Worm (Caenorhabditis elegans) whole organism, L1 larva: ENCODE data around the gene T14B4.1.
A peak's percentile ranks its signal among the peaks of the same experiment; 100 is the strongest.

Source experiments
- C16A3.4 ChIP-seq: fragments of 150-350 bp; optimal IDR thresholded peaks from 2 replicates; lab custom pipeline; 2014; ENCODE audit warnings: missing biosample characterization, missing genetic modification characterization
- F16B12.6 ChIP-seq: fragments of 150-350 bp; optimal IDR thresholded peaks from 2 replicates; lab custom pipeline; 2014; ENCODE audit warnings: missing biosample characterization, missing genetic modification characterization
- aha-1 ChIP-seq: fragments of 150-350 bp; optimal IDR thresholded peaks from 2 replicates; lab custom pipeline; 2014; ENCODE audit warnings: missing biosample characterization, missing genetic modification characterization
- alr-1 ChIP-seq: fragments of 200-800 bp; sonication (Bioruptor generic); optimal IDR thresholded peaks from 2 replicates; lab custom pipeline; 2018; ENCODE audit warnings: borderline replicate concordance, mild to moderate bottlenecking, missing genetic modification characterization, missing compliant biosample characterization
- aly-2 ChIP-seq: fragments of 150-350 bp; optimal IDR thresholded peaks from 2 replicates; lab custom pipeline; 2014; ENCODE audit warnings: missing biosample characterization, missing genetic modification characterization
- ama-1 ChIP-seq: fragments of 150-350 bp; optimal IDR thresholded peaks from 2 replicates; lab custom pipeline; 2014
- blmp-1 ChIP-seq: fragments of 150-350 bp; optimal IDR thresholded peaks from 2 replicates; lab custom pipeline; 2014; ENCODE audit warnings: missing biosample characterization, missing genetic modification characterization
- ceh-63 ChIP-seq: fragments of 200-800 bp; sonication (Bioruptor generic); optimal IDR thresholded peaks from 2 replicates; lab custom pipeline; 2018; ENCODE audit warnings: mild to moderate bottlenecking, missing genetic modification characterization, missing compliant biosample characterization
- ceh-8 ChIP-seq: fragments of 200-800 bp; sonication (Bioruptor generic); optimal IDR thresholded peaks from 2 replicates; lab custom pipeline; 2018; ENCODE audit warnings: mild to moderate bottlenecking, missing genetic modification characterization, moderate library complexity, missing compliant biosample characterization
- ceh-82 ChIP-seq, 3 experiments: fragments of 150-350 bp in 1 of 3; sonication (generic microtip) in 2 of 3; optimal IDR thresholded peaks; 2 replicates each; lab custom pipeline; 2014 to 2017; ENCODE audit warnings: missing biosample characterization in 3 of 3, missing genetic modification characterization in 3 of 3
- ces-1 ChIP-seq: fragments of 150-350 bp; optimal IDR thresholded peaks from 2 replicates; lab custom pipeline; 2014; ENCODE audit warnings: missing biosample characterization, missing genetic modification reagents, missing genetic modification characterization
- dpl-1 ChIP-seq, 3 experiments: fragments of 150-350 bp in 2 of 3; sonication (generic microtip) in 1 of 3; optimal IDR thresholded peaks; 2 replicates each; lab custom pipeline; 2014 to 2017; ENCODE audit warnings: missing biosample characterization in 3 of 3, missing genetic modification characterization in 3 of 3, missing genetic modification reagents in 3 of 3
- egl-13 ChIP-seq: sonication (generic microtip); optimal IDR thresholded peaks from 2 replicates; lab custom pipeline; 2016; ENCODE audit warnings: missing genotype, missing genetic modification reagents, missing genetic modification characterization, missing compliant biosample characterization
- egl-27 ChIP-seq, 2 experiments: fragments of 150-350 bp in 1 of 2; sonication (generic microtip); optimal IDR thresholded peaks; 3 replicates each; lab custom pipeline; 2017 to 2018; ENCODE audit warnings: missing biosample characterization in 2 of 2, missing genetic modification characterization in 2 of 2, missing genetic modification reagents in 2 of 2
- elt-2 ChIP-seq: sonication (generic microtip); optimal IDR thresholded peaks from 2 replicates; lab custom pipeline; 2016; ENCODE audit warnings: missing genetic modification characterization, mild to moderate bottlenecking, inconsistent platforms, missing compliant biosample characterization, missing genetic modification reagents
- elt-3 ChIP-seq, 6 experiments: fragments of 150-350 bp in 1 of 6; sonication (generic microtip); optimal IDR thresholded peaks; 2 replicates each; lab custom pipeline; 2017 to 2018; ENCODE audit warnings: missing biosample characterization in 6 of 6, missing genetic modification characterization in 6 of 6, inconsistent platforms in 1 of 6
- ets-5 ChIP-seq: fragments of 200-800 bp; sonication (Bioruptor generic); IDR thresholded peaks from 2 replicates; pipeline ENCODE4 v1.3.6; 2022; ENCODE audit warnings: missing genetic modification characterization, missing compliant biosample characterization
- fkh-10 ChIP-seq: sonication (generic microtip); optimal IDR thresholded peaks from 2 replicates; lab custom pipeline; 2017; ENCODE audit warnings: missing biosample characterization, missing genetic modification reagents, missing genetic modification characterization
- fkh-8 ChIP-seq: sonication (generic microtip); optimal IDR thresholded peaks from 2 replicates; lab custom pipeline; 2016; ENCODE audit warnings: mild to moderate bottlenecking, missing genetic modification characterization, missing compliant biosample characterization
- irx-1 ChIP-seq: sonication (generic microtip); optimal IDR thresholded peaks from 2 replicates; lab custom pipeline; 2016; ENCODE audit warnings: missing genetic modification characterization, missing compliant biosample characterization
- isw-1 ChIP-seq: fragments of 200-800 bp; sonication (Bioruptor generic); IDR thresholded peaks from 2 replicates; pipeline ENCODE4 v1.3.6; 2022; ENCODE audit warnings: missing genetic modification characterization, missing compliant biosample characterization
- jun-1 ChIP-seq: fragments of 150-350 bp; optimal IDR thresholded peaks from 2 replicates; lab custom pipeline; 2014; ENCODE audit warnings: missing biosample characterization, missing genetic modification reagents, missing genetic modification characterization
- lin-14 ChIP-seq: fragments of 200-800 bp; sonication (Bioruptor generic); optimal IDR thresholded peaks from 2 replicates; lab custom pipeline; 2018; ENCODE audit warnings: mild to moderate bottlenecking, missing genetic modification characterization, moderate library complexity, missing compliant biosample characterization
- lin-15B ChIP-seq: fragments of 150-350 bp; sonication (generic microtip); optimal IDR thresholded peaks from 3 replicates; lab custom pipeline; 2014; ENCODE audit warnings: missing biosample characterization, missing genetic modification characterization
- lin-35 ChIP-seq, 2 experiments: fragments of 150-350 bp; optimal IDR thresholded peaks; 2 replicates each; lab custom pipeline; 2014; ENCODE audit warnings: missing biosample characterization in 2 of 2, missing genetic modification characterization in 2 of 2, missing genetic modification reagents in 2 of 2
- lin-39 ChIP-seq: fragments of 150-350 bp; optimal IDR thresholded peaks from 2 replicates; lab custom pipeline; 2014; ENCODE audit warnings: missing biosample characterization, missing genetic modification reagents, missing genetic modification characterization
- lir-3 ChIP-seq: sonication (generic microtip); optimal IDR thresholded peaks from 2 replicates; lab custom pipeline; 2016; ENCODE audit warnings: mild to moderate bottlenecking, missing genetic modification characterization, moderate library complexity, missing compliant biosample characterization; ENCODE audit not compliant: poor library complexity
- lsy-2 ChIP-seq, 2 experiments: fragments of 150-350 bp; optimal IDR thresholded peaks; 2 replicates each; lab custom pipeline; 2014; ENCODE audit warnings: missing biosample characterization in 2 of 2, missing genetic modification characterization in 2 of 2
- mep-1 ChIP-seq: fragments of 150-350 bp; optimal IDR thresholded peaks from 2 replicates; lab custom pipeline; 2014; ENCODE audit warnings: missing biosample characterization, missing genetic modification characterization
- nhr-12 ChIP-seq: sonication (generic microtip); optimal IDR thresholded peaks from 2 replicates; lab custom pipeline; 2017; ENCODE audit warnings: missing biosample characterization, missing genetic modification characterization
- nhr-19 ChIP-seq: fragments of 200-800 bp; sonication (Bioruptor generic); conservative IDR thresholded peaks from 2 replicates; pipeline ENCODE4 v1.3.6; 2022; ENCODE audit warnings: missing genetic modification characterization, missing compliant biosample characterization
- nhr-20 ChIP-seq: sonication (generic microtip); optimal IDR thresholded peaks from 2 replicates; lab custom pipeline; 2016; ENCODE audit warnings: mild to moderate bottlenecking, missing genetic modification characterization, missing compliant biosample characterization
- nhr-47 ChIP-seq: sonication (generic microtip); optimal IDR thresholded peaks from 2 replicates; lab custom pipeline; 2016; ENCODE audit warnings: mild to moderate bottlenecking, missing genetic modification characterization, moderate library complexity, missing compliant biosample characterization
- nhr-76 ChIP-seq: sonication (generic microtip); optimal IDR thresholded peaks from 2 replicates; lab custom pipeline; 2017; ENCODE audit warnings: missing biosample characterization, missing genetic modification characterization
- nhr-77 ChIP-seq: fragments of 150-350 bp; optimal IDR thresholded peaks from 2 replicates; lab custom pipeline; 2014; ENCODE audit warnings: missing biosample characterization, missing genetic modification characterization
- nhr-85 ChIP-seq: sonication (generic microtip); peaks from one replicate; lab custom pipeline; 2016; ENCODE audit warnings: missing genetic modification characterization, inconsistent platforms, missing compliant biosample characterization
- pax-3 ChIP-seq: fragments of 200-800 bp; sonication (Bioruptor generic); optimal IDR thresholded peaks from 2 replicates; lab custom pipeline; 2018; ENCODE audit warnings: mild to moderate bottlenecking, missing genetic modification characterization, moderate library complexity, missing compliant biosample characterization
- pqm-1 ChIP-seq: sonication (generic microtip); optimal IDR thresholded peaks from 3 replicates; lab custom pipeline; 2017; ENCODE audit warnings: missing biosample characterization, missing genetic modification characterization
- rnt-1 ChIP-seq: sonication (generic microtip); optimal IDR thresholded peaks from 2 replicates; lab custom pipeline; 2016; ENCODE audit warnings: mild to moderate bottlenecking, missing genetic modification characterization, moderate library complexity, missing compliant biosample characterization
- snpc-4 ChIP-seq: fragments of 150-350 bp; optimal IDR thresholded peaks from 2 replicates; lab custom pipeline; 2014; ENCODE audit warnings: missing biosample characterization, missing genetic modification characterization
- snu-23 ChIP-seq: sonication (generic microtip); optimal IDR thresholded peaks from 2 replicates; lab custom pipeline; 2016; ENCODE audit warnings: missing genetic modification characterization, missing compliant biosample characterization
- swsn-7 ChIP-seq: sonication (generic microtip); optimal IDR thresholded peaks from 2 replicates; lab custom pipeline; 2016; ENCODE audit warnings: missing genetic modification characterization, missing compliant biosample characterization
- unc-86 ChIP-seq: sonication (generic microtip); optimal IDR thresholded peaks from 2 replicates; lab custom pipeline; 2016; ENCODE audit warnings: missing genetic modification characterization, missing compliant biosample characterization
- unc-98 ChIP-seq: fragments of 200-800 bp; sonication (Bioruptor generic); IDR thresholded peaks from 2 replicates; pipeline ENCODE4 v1.3.6; 2022; ENCODE audit warnings: missing genetic modification characterization, missing compliant biosample characterization
- xbp-1 ChIP-seq: sonication (generic microtip); optimal IDR thresholded peaks from 2 replicates; lab custom pipeline; 2016; ENCODE audit warnings: missing genetic modification characterization, missing compliant biosample characterization
- zag-1 ChIP-seq: fragments of 150-350 bp; optimal IDR thresholded peaks from 2 replicates; lab custom pipeline; 2014; ENCODE audit warnings: missing biosample characterization, missing genetic modification characterization
- zip-4 ChIP-seq: fragments of 200-800 bp; sonication (Bioruptor generic); optimal IDR thresholded peaks from 2 replicates; lab custom pipeline; 2018; ENCODE audit warnings: mild to moderate bottlenecking, missing genetic modification characterization, moderate library complexity, missing compliant biosample characterization
- ztf-4 ChIP-seq: fragments of 150-350 bp; optimal IDR thresholded peaks from 2 replicates; lab custom pipeline; 2014; ENCODE audit warnings: missing biosample characterization, missing genetic modification characterization

T14B4.1 gene

DNA sequence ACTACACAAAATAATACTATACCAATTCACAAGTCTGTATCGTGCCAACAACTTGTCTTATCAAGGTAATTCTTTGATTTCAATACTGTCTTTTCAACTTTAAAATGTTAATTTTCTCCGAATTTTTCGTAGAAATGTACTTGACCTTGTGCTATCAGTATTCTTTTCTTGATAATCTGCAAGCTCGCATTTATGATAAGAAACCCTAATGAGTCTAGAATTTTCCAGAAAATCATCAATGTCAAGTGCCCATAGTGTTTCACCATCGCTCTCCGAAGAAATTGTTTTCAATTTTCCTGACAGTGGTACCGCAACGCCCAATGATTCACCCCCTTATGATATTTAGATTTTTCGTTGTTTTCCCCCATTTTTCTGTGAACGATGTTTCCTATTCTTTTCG, 44.5 kb downstream of the T14B4.1 start:
- TF ChIP-seq lsy-2 (tag; optimal IDR thresholded peaks at IDR 0.05; lab: Kevin White, UChicago), result no peak
- no peak for TF ChIP-seq rnt-1 (tag; lab: Kevin White, UChicago)
- TF ChIP-seq elt-2 (tag; lab: Kevin White, UChicago), result peak; percentile 81
- TF ChIP-seq pqm-1 (tag; lab: Kevin White, UChicago), result peak; percentile 64

ce11 chrII:6781983-6782382, 45.3 kb downstream of the T14B4.1 start:
- TF ChIP-seq zag-1 (tag; lab: Kevin White, UChicago) (no peak), ztf-4 (tag; lab: Kevin White, UChicago) (no peak), fkh-8 (tag; lab: Kevin White, UChicago) (no peak), pax-3 (tag; lab: Kevin White, UChicago) (no peak)

DNA sequence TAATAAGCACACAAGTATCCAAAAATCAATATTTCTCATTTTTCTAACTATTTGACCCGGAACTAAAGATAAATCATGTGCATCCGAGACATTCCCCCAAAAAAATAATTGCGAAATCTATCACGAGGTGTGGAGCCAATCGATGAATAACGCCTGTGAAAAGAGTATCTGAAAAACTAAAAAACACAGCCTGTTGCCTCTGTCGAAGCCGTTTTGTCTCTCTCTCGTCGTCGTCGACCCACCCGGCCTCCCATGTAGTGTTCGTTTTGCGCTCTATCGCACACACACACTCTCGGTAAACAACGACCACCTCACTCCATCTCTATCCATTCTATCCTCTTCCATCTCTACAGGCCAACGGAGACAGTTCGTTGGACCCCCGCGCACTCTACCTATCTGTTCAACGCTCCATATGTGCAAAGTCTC, 46.0 kb downstream of the T14B4.1 start:
- TF ChIP-seq mep-1 (tag; lab: Kevin White, UChicago) (peak; percentile 50), aly-2 (tag; lab: Kevin White, UChicago) (no peak), egl-13 (tag; lab: Kevin White, UChicago) (peak; percentile 56), jun-1 (tag; lab: Kevin White, UChicago) (peak; percentile 51), blmp-1 (tag; lab: Kevin White, UChicago) (no peak), zag-1 (tag; lab: Kevin White, UChicago) (no peak), dpl-1 (GFP tag; optimal IDR thresholded peaks at IDR 0.05; lab: Kevin White, UChicago) (peak; percentile 1 to 44 (median 30)), unc-98 (GFP tag; lab: Robert Waterston, UW) (no peak), C16A3.4 (tag; lab: Kevin White, UChicago) (peak; percentile 36), nhr-20 (peak; percentile 43), elt-3 (tag; optimal IDR thresholded peaks at IDR 0.05; lab: Kevin White, UChicago) (peak in 1 of 6 experiments; percentile 8), irx-1 (tag; lab: Kevin White, UChicago) (peak; percentile 16), lin-39 (peak; percentile 15), alr-1 (no peak), xbp-1 (peak; percentile 7), lin-15B (tag; lab: Kevin White, UChicago) (peak; percentile 48), lsy-2 (tag; optimal IDR thresholded peaks at IDR 0.05; lab: Kevin White, UChicago) (peak; percentile 49 to 75), snpc-4 (peak; percentile 40), lin-14 (peak; percentile 87), ceh-63 (GFP tag; lab: Kevin White, UChicago) (no peak), pax-3 (tag; lab: Kevin White, UChicago) (peak; percentile 70), lin-35 (GFP tag; optimal IDR thresholded peaks at IDR 0.05; lab: Kevin White, UChicago) (peak; percentile 32 to 60), ceh-8 (GFP tag; lab: Kevin White, UChicago) (no peak), nhr-85 (peak; percentile 20), nhr-76 (tag; lab: Kevin White, UChicago) (no peak), zip-4 (GFP tag; lab: Kevin White, UChicago) (peak; percentile 93), fkh-10 (GFP tag; lab: Kevin White, UChicago) (peak; percentile 1), nhr-12 (tag; lab: Kevin White, UChicago) (no peak), rnt-1 (tag; lab: Kevin White, UChicago) (peak; percentile 55), ztf-4 (tag; lab: Kevin White, UChicago) (peak; percentile 36), snu-23 (peak; percentile 58), nhr-47 (tag; lab: Kevin White, UChicago) (peak; percentile 65), ces-1 (GFP tag; lab: Kevin White, UChicago) (no peak), ama-1 (no peak), ceh-82 (tag; optimal IDR thresholded peaks at IDR 0.05; lab: Kevin White, UChicago) (peak in 1 of 3 experiments; percentile 61), fkh-8 (tag; lab: Kevin White, UChicago) (peak; percentile 84), F16B12.6 (tag; lab: Kevin White, UChicago) (no peak), egl-27 (tag; optimal IDR thresholded peaks at IDR 0.05; lab: Kevin White, UChicago) (no peak), ets-5 (GFP tag; lab: Robert Waterston, UW) (no peak), nhr-77 (no peak), unc-86 (tag; lab: Kevin White, UChicago) (peak; percentile 32), swsn-7 (tag; lab: Kevin White, UChicago) (peak; percentile 37), nhr-19 (GFP tag; lab: Robert Waterston, UW) (no peak; the same call in 1 of the 2 replicates), isw-1 (GFP tag; lab: Robert Waterston, UW) (peak; percentile 52), aha-1 (tag; lab: Kevin White, UChicago) (no peak), lir-3 (peak; percentile 7)
